Worm (Caenorhabditis elegans) whole organism, L3 larva: ENCODE measurements around the gene pigx-1.

ENCODE experiments used
- ZK546.5 ChIP-seq: sonication (generic microtip); optimal IDR thresholded peaks from 2 replicates; lab custom pipeline; 2017; ENCODE audit warnings: missing biosample characterization, missing genetic modification characterization
- elt-2 ChIP-seq: sonication (generic microtip); optimal IDR thresholded peaks from 2 replicates; lab custom pipeline; 2016; ENCODE audit warnings: missing genetic modification reagents, mild to moderate bottlenecking, missing genetic modification characterization, missing compliant biosample characterization
- fos-1 ChIP-seq: fragments of 150-350 bp; optimal IDR thresholded peaks from 2 replicates; lab custom pipeline; 2014; ENCODE audit warnings: missing biosample characterization, missing genetic modification characterization
- nhr-237 ChIP-seq: fragments of 150-350 bp; optimal IDR thresholded peaks from 2 replicates; lab custom pipeline; 2014; ENCODE audit warnings: missing biosample characterization, missing genetic modification characterization
- ztf-11 ChIP-seq: fragments of 150-350 bp; optimal IDR thresholded peaks from 2 replicates; lab custom pipeline; 2014; ENCODE audit warnings: missing biosample characterization, missing genetic modification characterization

DNA sequence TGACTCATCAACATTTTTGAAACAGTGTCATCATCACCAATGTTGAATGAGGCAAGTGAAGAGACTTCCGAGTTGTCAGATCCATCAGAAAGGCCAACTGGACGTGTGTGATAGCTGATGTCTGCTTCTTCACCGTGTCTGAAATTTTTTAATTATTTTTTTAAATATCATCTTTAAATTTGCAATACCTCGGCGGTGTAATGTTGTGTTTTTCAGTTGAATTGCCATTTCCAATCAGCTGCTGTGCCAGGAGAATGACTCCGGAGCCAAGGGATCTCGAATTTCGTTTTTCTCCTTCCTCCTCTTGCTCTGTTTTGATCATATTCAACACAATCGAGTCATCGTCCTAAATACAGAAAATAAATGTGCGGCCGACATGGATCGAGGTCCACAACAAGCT is 11.8 kb downstream of the pigx-1 start:
- TF ChIP-seq nhr-237 (no peak), ztf-11 (tag; lab: Kevin White, UChicago) (no peak), elt-2 (tag; lab: Kevin White, UChicago) (no peak), fos-1 (tag; lab: Kevin White, UChicago) (no peak), ZK546.5 (tag; lab: Kevin White, UChicago) (no peak)
